Worm (Caenorhabditis elegans) whole organism, L4/young adult: ENCODE results near the gene nas-20.

Experiments
- W03F9.2 ChIP-seq: fragments of 150-350 bp; optimal IDR thresholded peaks from 2 replicates; lab custom pipeline; 2014; ENCODE audit warnings: missing biosample characterization, missing genetic modification characterization
- him-1 ChIP-seq: sonication (generic microtip); optimal IDR thresholded peaks from 2 replicates; lab custom pipeline; 2016; ENCODE audit warnings: missing genotype, missing genetic modification reagents, missing genetic modification characterization, missing compliant biosample characterization

- TF ChIP-seq W03F9.2 (tag; lab: Kevin White, UChicago) (no peak), him-1 (tag; lab: Kevin White, UChicago) (no peak)
Measured at ce11 chrV:11499786-11500185, 27.7 kb upstream of the nas-20 start.
